Worm (Caenorhabditis elegans) whole organism, L4 larva: Measurements from ENCODE around the gene daf-5.
A peak's percentile ranks its signal among the peaks of the same experiment; 100 is the strongest.

Source experiments
- D1046.2 ChIP-seq: fragments of 200-800 bp; sonication (Bioruptor generic); IDR thresholded peaks from 2 replicates; pipeline ENCODE4 v1.3.6; 2022; ENCODE audit warnings: missing genetic modification characterization, missing compliant biosample characterization
- F10B5.3 ChIP-seq: sonication (generic microtip); optimal IDR thresholded peaks from 2 replicates; lab custom pipeline; 2016; ENCODE audit warnings: mild to moderate bottlenecking, missing genetic modification characterization, missing compliant biosample characterization
- F26F4.8 ChIP-seq: fragments of 200-800 bp; sonication (Bioruptor generic); conservative IDR thresholded peaks from 2 replicates; pipeline ENCODE4 v1.3.6; 2022; ENCODE audit warnings: missing genetic modification characterization, missing compliant biosample characterization
- Y105C5A.15 ChIP-seq: fragments of 200-800 bp; sonication (Bioruptor generic); IDR thresholded peaks from 2 replicates; pipeline ENCODE4 v1.3.6; 2022; ENCODE audit warnings: missing genetic modification characterization, missing compliant biosample characterization
- ZK337.2 ChIP-seq: fragments of 200-800 bp; sonication (Bioruptor generic); IDR thresholded peaks from 2 replicates; pipeline ENCODE4 v1.3.6; 2022; ENCODE audit warnings: missing genetic modification reagents, missing genetic modification characterization, missing compliant biosample characterization
- ZK546.5 ChIP-seq, 2 experiments: sonication (generic microtip); optimal IDR thresholded peaks; 2 replicates each; lab custom pipeline; 2017; ENCODE audit warnings: missing biosample characterization in 2 of 2, missing genetic modification characterization in 2 of 2
- aha-1 ChIP-seq: fragments of 150-350 bp; peaks from one replicate; lab custom pipeline; 2014; ENCODE audit warnings: missing biosample characterization, missing genetic modification characterization
- ceh-32 ChIP-seq: sonication (generic microtip); optimal IDR thresholded peaks from 2 replicates; lab custom pipeline; 2016; ENCODE audit warnings: mild to moderate bottlenecking, missing genetic modification characterization, missing compliant biosample characterization; ENCODE audit not compliant: poor library complexity
- daf-16 ChIP-seq, 3 experiments: sonication (generic microtip); optimal IDR thresholded peaks; 2 replicates each; lab custom pipeline; 2016 to 2017; ENCODE audit warnings: missing genetic modification characterization in 3 of 3, missing genetic modification reagents in 3 of 3, mild to moderate bottlenecking in 2 of 3, missing compliant biosample characterization in 2 of 3, missing biosample characterization in 1 of 3, moderate library complexity in 1 of 3
- daf-19 ChIP-seq: fragments of 200-800 bp; sonication (Bioruptor generic); conservative IDR thresholded peaks from 2 replicates; pipeline ENCODE4 v1.3.6; 2022; ENCODE audit warnings: missing genetic modification characterization, missing compliant biosample characterization
- daf-8 ChIP-seq: fragments of 200-800 bp; sonication (Bioruptor generic); IDR thresholded peaks from 2 replicates; pipeline ENCODE4 v1.3.6; 2022; ENCODE audit warnings: missing genetic modification characterization, missing compliant biosample characterization
- dmd-6 ChIP-seq: fragments of 200-800 bp; sonication (Bioruptor generic); IDR thresholded peaks from 2 replicates; pipeline ENCODE4 v1.3.6; 2022; ENCODE audit warnings: missing genetic modification reagents, missing genetic modification characterization, missing compliant biosample characterization
- dve-1 ChIP-seq: sonication (generic microtip); optimal IDR thresholded peaks from 2 replicates; lab custom pipeline; 2017; ENCODE audit warnings: antibody characterized with exemption, mild to moderate bottlenecking, missing genetic modification characterization, missing compliant biosample characterization; ENCODE audit not compliant: insufficient read depth
- egl-43 ChIP-seq: fragments of 200-800 bp; sonication (Bioruptor generic); IDR thresholded peaks from 2 replicates; pipeline ENCODE4 v1.3.6; 2022; ENCODE audit warnings: missing genetic modification reagents, missing genetic modification characterization, missing compliant biosample characterization
- fos-1 ChIP-seq: fragments of 150-350 bp; optimal IDR thresholded peaks from 2 replicates; lab custom pipeline; 2014; ENCODE audit warnings: missing biosample characterization, missing genetic modification characterization
- hlh-11 ChIP-seq: fragments of 200-800 bp; sonication (Bioruptor generic); optimal IDR thresholded peaks from 2 replicates; lab custom pipeline; 2018; ENCODE audit warnings: mild to moderate bottlenecking, missing genetic modification characterization, missing compliant biosample characterization
- hlh-30 ChIP-seq: sonication (generic microtip); optimal IDR thresholded peaks from 2 replicates; lab custom pipeline; 2017; ENCODE audit warnings: antibody characterized with exemption, mild to moderate bottlenecking, missing genetic modification characterization, missing compliant biosample characterization; ENCODE audit not compliant: insufficient read depth
- lim-7 ChIP-seq: fragments of 200-800 bp; sonication (Bioruptor generic); IDR thresholded peaks from 2 replicates; pipeline ENCODE4 v1.3.6; 2022; ENCODE audit warnings: missing genetic modification characterization, missing compliant biosample characterization
- lin-13 ChIP-seq: fragments of 150-350 bp; optimal IDR thresholded peaks from 2 replicates; lab custom pipeline; 2014; ENCODE audit warnings: missing biosample characterization, missing genetic modification reagents, missing genetic modification characterization
- lin-29 ChIP-seq: fragments of 200-800 bp; sonication (Bioruptor generic); IDR thresholded peaks from 2 replicates; pipeline ENCODE4 v1.3.6; 2022; ENCODE audit warnings: missing genetic modification reagents, missing genetic modification characterization, missing compliant biosample characterization
- lir-3 ChIP-seq: sonication (generic microtip); optimal IDR thresholded peaks from 2 replicates; lab custom pipeline; 2016; ENCODE audit warnings: mild to moderate bottlenecking, missing genetic modification characterization, missing compliant biosample characterization
- madf-9 ChIP-seq: fragments of 200-800 bp; sonication (Bioruptor generic); conservative IDR thresholded peaks from 2 replicates; pipeline ENCODE4 v1.3.6; 2022; ENCODE audit warnings: missing genetic modification reagents, missing genetic modification characterization, missing compliant biosample characterization
- mep-1 ChIP-seq: fragments of 150-350 bp; sonication (generic microtip); optimal IDR thresholded peaks from 3 replicates; lab custom pipeline; 2014; ENCODE audit warnings: missing biosample characterization, missing genetic modification characterization
- mxl-3 ChIP-seq: fragments of 200-800 bp; sonication (Bioruptor generic); optimal IDR thresholded peaks from 2 replicates; lab custom pipeline; 2018; ENCODE audit warnings: mild to moderate bottlenecking, missing genetic modification characterization, missing compliant biosample characterization
- nhr-102 ChIP-seq: sonication (generic microtip); optimal IDR thresholded peaks from 2 replicates; lab custom pipeline; 2016; ENCODE audit warnings: mild to moderate bottlenecking, missing genetic modification characterization, moderate library complexity, missing compliant biosample characterization
- nhr-237 ChIP-seq: sonication (generic microtip); optimal IDR thresholded peaks from 2 replicates; lab custom pipeline; 2017; ENCODE audit warnings: missing biosample characterization, missing genetic modification characterization
- nhr-25 ChIP-seq: sonication (generic microtip); optimal IDR thresholded peaks from 2 replicates; lab custom pipeline; 2017; ENCODE audit warnings: missing genetic modification characterization, mild to moderate bottlenecking, missing compliant biosample characterization, antibody characterized with exemption, moderate library complexity, borderline replicate concordance; ENCODE audit not compliant: insufficient read depth
- nhr-28 ChIP-seq: fragments of 150-350 bp; optimal IDR thresholded peaks from 2 replicates; lab custom pipeline; 2014; ENCODE audit warnings: missing biosample characterization, missing genetic modification characterization
- nhr-42 ChIP-seq: fragments of 200-800 bp; sonication (Bioruptor generic); IDR thresholded peaks from 2 replicates; pipeline ENCODE4 v1.3.6; 2022; ENCODE audit warnings: missing genetic modification characterization, missing compliant biosample characterization
- nhr-48 ChIP-seq: sonication (generic microtip); optimal IDR thresholded peaks from 2 replicates; lab custom pipeline; 2016; ENCODE audit warnings: mild to moderate bottlenecking, missing genetic modification characterization, missing compliant biosample characterization
- nhr-6 ChIP-seq: fragments of 150-350 bp; optimal IDR thresholded peaks from 2 replicates; lab custom pipeline; 2014; ENCODE audit warnings: missing biosample characterization, missing genetic modification characterization
- nhr-77 ChIP-seq: fragments of 150-350 bp; optimal IDR thresholded peaks from 2 replicates; lab custom pipeline; 2014; ENCODE audit warnings: missing biosample characterization, missing genetic modification characterization
- pha-4 ChIP-seq, 2 experiments: fragments of 150-350 bp in 1 of 2; fragments of 200-800 bp in 1 of 2; sonication (Bioruptor generic) in 1 of 2; IDR thresholded peaks in 1 of 2; optimal IDR thresholded peaks in 1 of 2; 2 replicates each; pipeline versions ENCODE4 v1.3.6 to Lab custom; 2014 to 2022; ENCODE audit warnings: missing genetic modification characterization in 2 of 2, missing genetic modification reagents in 2 of 2, missing biosample characterization in 1 of 2, missing compliant biosample characterization in 1 of 2
- pqm-1 ChIP-seq: sonication (generic microtip); optimal IDR thresholded peaks from 2 replicates; lab custom pipeline; 2017; ENCODE audit warnings: missing biosample characterization, missing genetic modification characterization
- saeg-2 ChIP-seq: fragments of 200-800 bp; sonication (Bioruptor generic); IDR thresholded peaks from 2 replicates; pipeline ENCODE4 v1.3.6; 2022; ENCODE audit warnings: missing genetic modification reagents, missing genetic modification characterization, missing compliant biosample characterization
- unc-62 ChIP-seq, 3 experiments: fragments of 150-350 bp in 1 of 3; sonication (generic microtip); optimal IDR thresholded peaks in 2 of 3; peaks in 1 of 3; 1 replicate in 1 of 3; 2 replicates in 2 of 3; lab custom pipeline; 2014 to 2017; ENCODE audit warnings: missing biosample characterization in 3 of 3, missing genetic modification characterization in 3 of 3, missing genetic modification reagents in 3 of 3, missing genotype in 1 of 3
- zfp-3 ChIP-seq: fragments of 200-800 bp; sonication (Bioruptor generic); conservative IDR thresholded peaks from 2 replicates; pipeline ENCODE4 v1.3.6; 2022; ENCODE audit warnings: missing genetic modification reagents, missing genetic modification characterization, missing compliant biosample characterization
- zip-11 ChIP-seq: fragments of 200-800 bp; sonication (Bioruptor generic); IDR thresholded peaks from 2 replicates; pipeline ENCODE4 v1.3.6; 2022; ENCODE audit warnings: missing genetic modification characterization, missing compliant biosample characterization
- ztf-11 ChIP-seq: fragments of 150-350 bp; optimal IDR thresholded peaks from 2 replicates; lab custom pipeline; 2014; ENCODE audit warnings: missing biosample characterization, missing genetic modification characterization

Gene daf-5

ce11 chrII:14010656-14011376 is 41.3 kb downstream of the daf-5 start, which contains the start of gene F01D5.8:
TSS of gene F01D5.8 (plus strand) at chrII:14010706.
- 0 out of 2 replicates have a peak, but pooled peaks have one; percentile 52 for TF ChIP-seq nhr-42 (GFP tag; lab: Robert Waterston, UW)
- TF ChIP-seq lin-13: peak; percentile 63
- TF ChIP-seq nhr-28 (tag; lab: Kevin White, UChicago): peak; percentile 41
- TF ChIP-seq daf-16 (GFP tag; optimal IDR thresholded peaks at IDR 0.05; lab: Kevin White, UChicago): no peak
- peak; percentile 45 for TF ChIP-seq daf-16 (tag; optimal IDR thresholded peaks at IDR 0.05; lab: Kevin White, UChicago)
- TF ChIP-seq ZK546.5 (tag; optimal IDR thresholded peaks at IDR 0.05; lab: Kevin White, UChicago): no peak
- 0 out of 2 replicates have a peak, but pooled peaks have one; percentile 18 for TF ChIP-seq zfp-3 (GFP tag; lab: Robert Waterston, UW)
- TF ChIP-seq egl-43 (GFP tag; lab: Robert Waterston, UW): 0 out of 2 replicates have a peak, but pooled peaks have one; percentile 30
- peak in 1 of 2 experiments; percentile 58 for TF ChIP-seq unc-62 (GFP tag; optimal IDR thresholded peaks at IDR 0.05 in 1 of 2; lab: Kevin White, UChicago)
- TF ChIP-seq unc-62 (tag; optimal IDR thresholded peaks at IDR 0.05; lab: Kevin White, UChicago): no peak
- TF ChIP-seq dmd-6 (GFP tag; lab: Robert Waterston, UW): peak; percentile 14; the same call in 1 of the 2 replicates
- no peak for TF ChIP-seq daf-19 (GFP tag; lab: Robert Waterston, UW)
- peak; percentile 80 for TF ChIP-seq pqm-1 (tag; lab: Kevin White, UChicago)
- no peak for TF ChIP-seq ztf-11
- no peak for TF ChIP-seq pha-4 (GFP tag; IDR thresholded peaks at IDR 0.05; lab: Robert Waterston, UW)
- no peak for TF ChIP-seq pha-4 (tag; optimal IDR thresholded peaks at IDR 0.05; lab: Kevin White, UChicago)
- peak; percentile 4 for TF ChIP-seq dve-1
- TF ChIP-seq nhr-6 (tag; lab: Kevin White, UChicago): no peak
- TF ChIP-seq hlh-11 (tag; lab: Kevin White, UChicago): peak; percentile 7
- TF ChIP-seq, all 104 proteins: peak for 11

- TF ChIP-seq Y105C5A.15 (GFP tag; lab: Robert Waterston, UW) (no peak), mep-1 (tag; lab: Kevin White, UChicago) (no peak), F26F4.8 (GFP tag; lab: Robert Waterston, UW) (no peak), mxl-3 (GFP tag; lab: Kevin White, UChicago) (no peak), zip-11 (GFP tag; lab: Robert Waterston, UW) (no peak), aha-1 (no peak), hlh-11 (tag; lab: Kevin White, UChicago) (no peak), hlh-30 (tag; lab: Kevin White, UChicago) (no peak), nhr-25 (no peak), ceh-32 (tag; lab: Kevin White, UChicago) (no peak), daf-16 (GFP tag; optimal IDR thresholded peaks at IDR 0.05; lab: Kevin White, UChicago) (no peak), daf-16 (tag; optimal IDR thresholded peaks at IDR 0.05; lab: Kevin White, UChicago) (no peak), D1046.2 (GFP tag; lab: Robert Waterston, UW) (no peak), fos-1 (tag; lab: Kevin White, UChicago) (no peak), saeg-2 (GFP tag; lab: Robert Waterston, UW) (no peak), dmd-6 (GFP tag; lab: Robert Waterston, UW) (no peak)
- TF ChIP-seq, all 104 proteins: peak for 0
Measured at ce11 chrII:14008359-14008758, 43.7 kb downstream of the daf-5 start, which contains the start of gene F01D5.7. TSS of gene F01D5.7 (plus strand) at chrII:14008659.

ce11 chrII:14006210-14006609 is 45.9 kb downstream of the daf-5 start, which contains the start of gene F01D5.6:
TSS of gene F01D5.6 (plus strand) at chrII:14006510.
- no peak for TF ChIP-seq nhr-77 (tag; lab: Kevin White, UChicago)
- no peak for TF ChIP-seq madf-9 (GFP tag; lab: Robert Waterston, UW)
- no peak for TF ChIP-seq F10B5.3
- no peak for TF ChIP-seq pqm-1 (tag; lab: Kevin White, UChicago)
- no peak for TF ChIP-seq ztf-11
- TF ChIP-seq nhr-48 (tag; lab: Kevin White, UChicago): no peak
- no peak for TF ChIP-seq ZK337.2 (GFP tag; lab: Robert Waterston, UW)
- no peak for TF ChIP-seq daf-16 (GFP tag; optimal IDR thresholded peaks at IDR 0.05; lab: Kevin White, UChicago)
- no peak for TF ChIP-seq daf-16 (tag; optimal IDR thresholded peaks at IDR 0.05; lab: Kevin White, UChicago)
- no peak for TF ChIP-seq dmd-6 (GFP tag; lab: Robert Waterston, UW)
- no peak for TF ChIP-seq nhr-237 (tag; lab: Kevin White, UChicago)
- no peak for TF ChIP-seq D1046.2 (GFP tag; lab: Robert Waterston, UW)
- no peak for TF ChIP-seq daf-8 (GFP tag; lab: Robert Waterston, UW)
- no peak for TF ChIP-seq lim-7 (GFP tag; lab: Robert Waterston, UW)
- TF ChIP-seq nhr-102 (tag; lab: Kevin White, UChicago): no peak
- TF ChIP-seq mep-1 (tag; lab: Kevin White, UChicago): no peak
- TF ChIP-seq lin-29 (GFP tag; lab: Robert Waterston, UW): no peak
- no peak for TF ChIP-seq zip-11 (GFP tag; lab: Robert Waterston, UW)
- no peak for TF ChIP-seq lir-3 (tag; lab: Kevin White, UChicago)
